Worm (Caenorhabditis elegans) whole organism, L2 larva: ENCODE results near the gene dod-19.
A peak's percentile ranks its signal among the peaks of the same experiment; 100 is the strongest.

Source experiments
- C34F6.9 ChIP-seq: fragments of 150-350 bp; optimal IDR thresholded peaks from 2 replicates; lab custom pipeline; 2014; ENCODE audit warnings: missing biosample characterization, missing genetic modification characterization
- R02D3.7 ChIP-seq: fragments of 150-350 bp; optimal IDR thresholded peaks from 2 replicates; lab custom pipeline; 2014; ENCODE audit warnings: missing biosample characterization, missing genetic modification characterization
- Y55F3AM.14 ChIP-seq: fragments of 200-800 bp; sonication (Bioruptor generic); optimal IDR thresholded peaks from 2 replicates; lab custom pipeline; 2018; ENCODE audit warnings: mild to moderate bottlenecking, missing genetic modification characterization, missing compliant biosample characterization
- ZK546.5 ChIP-seq: sonication (generic microtip); optimal IDR thresholded peaks from 2 replicates; lab custom pipeline; 2017; ENCODE audit warnings: missing biosample characterization, missing genetic modification characterization
- alr-1 ChIP-seq: fragments of 150-350 bp; optimal IDR thresholded peaks from 2 replicates; lab custom pipeline; 2014; ENCODE audit warnings: missing biosample characterization, missing genetic modification characterization
- ama-1 ChIP-seq: fragments of 150-350 bp; optimal IDR thresholded peaks from 2 replicates; lab custom pipeline; 2018; ENCODE audit warnings: inconsistent platforms
- blmp-1 ChIP-seq: sonication (generic microtip); optimal IDR thresholded peaks from 2 replicates; lab custom pipeline; 2017; ENCODE audit warnings: missing genetic modification characterization, mild to moderate bottlenecking, missing compliant biosample characterization, antibody characterized with exemption, moderate library complexity; ENCODE audit not compliant: insufficient read depth
- ceh-82 ChIP-seq: fragments of 150-350 bp; optimal IDR thresholded peaks from 2 replicates; lab custom pipeline; 2014; ENCODE audit warnings: missing biosample characterization, missing genetic modification characterization
- crh-2 ChIP-seq: sonication (generic microtip); optimal IDR thresholded peaks from 2 replicates; lab custom pipeline; 2017; ENCODE audit warnings: missing biosample characterization, missing genetic modification characterization
- dmd-4 ChIP-seq: sonication (generic microtip); optimal IDR thresholded peaks from 2 replicates; lab custom pipeline; 2017; ENCODE audit warnings: missing biosample characterization, missing genetic modification characterization
- egl-27 ChIP-seq: sonication (generic microtip); optimal IDR thresholded peaks from 3 replicates; lab custom pipeline; 2017; ENCODE audit warnings: missing biosample characterization, missing genetic modification reagents, missing genetic modification characterization
- elt-1 ChIP-seq: fragments of 150-350 bp; optimal IDR thresholded peaks from 2 replicates; lab custom pipeline; 2014; ENCODE audit warnings: missing biosample characterization, missing genetic modification characterization
- fos-1 ChIP-seq: fragments of 150-350 bp; optimal IDR thresholded peaks from 2 replicates; lab custom pipeline; 2014; ENCODE audit warnings: missing biosample characterization, missing genetic modification characterization
- gmeb-1 ChIP-seq: fragments of 150-350 bp; optimal IDR thresholded peaks from 2 replicates; lab custom pipeline; 2014; ENCODE audit warnings: missing biosample characterization, missing genetic modification characterization
- lin-11 ChIP-seq: fragments of 150-350 bp; sonication (generic microtip); optimal IDR thresholded peaks from 2 replicates; lab custom pipeline; 2014; ENCODE audit warnings: missing biosample characterization, missing genetic modification characterization, inconsistent platforms, mixed read lengths
- lin-13 ChIP-seq: fragments of 150-350 bp; optimal IDR thresholded peaks from 2 replicates; lab custom pipeline; 2014; ENCODE audit warnings: missing biosample characterization, missing genetic modification reagents, missing genetic modification characterization
- lin-39 ChIP-seq: fragments of 150-350 bp; optimal IDR thresholded peaks from 2 replicates; lab custom pipeline; 2014; ENCODE audit warnings: missing biosample characterization, missing genetic modification reagents, missing genetic modification characterization
- lsy-2 ChIP-seq, 2 experiments: fragments of 150-350 bp in 1 of 2; sonication (generic microtip) in 1 of 2; optimal IDR thresholded peaks; 2 replicates each; lab custom pipeline; 2014 to 2017; ENCODE audit warnings: missing biosample characterization in 2 of 2, missing genetic modification characterization in 2 of 2
- mbf-1 ChIP-seq: sonication (generic microtip); optimal IDR thresholded peaks from 2 replicates; lab custom pipeline; 2017; ENCODE audit warnings: missing biosample characterization, missing genetic modification characterization
- mdl-1 ChIP-seq, 2 experiments: fragments of 150-350 bp in 1 of 2; sonication (generic microtip) in 1 of 2; optimal IDR thresholded peaks; 2 replicates each; lab custom pipeline; 2017; ENCODE audit warnings: missing biosample characterization in 2 of 2, missing genetic modification characterization in 2 of 2
- nhr-10 ChIP-seq: sonication (generic microtip); optimal IDR thresholded peaks from 2 replicates; lab custom pipeline; 2017; ENCODE audit warnings: missing biosample characterization, missing genetic modification characterization
- nhr-12 ChIP-seq: fragments of 150-350 bp; optimal IDR thresholded peaks from 2 replicates; lab custom pipeline; 2014; ENCODE audit warnings: missing biosample characterization, missing genetic modification characterization
- nhr-129 ChIP-seq: fragments of 150-350 bp; optimal IDR thresholded peaks from 2 replicates; lab custom pipeline; 2014; ENCODE audit warnings: missing biosample characterization, missing genetic modification characterization
- nhr-237 ChIP-seq: fragments of 150-350 bp; optimal IDR thresholded peaks from 2 replicates; lab custom pipeline; 2014; ENCODE audit warnings: missing biosample characterization, missing genetic modification characterization
- nhr-25 ChIP-seq: fragments of 150-350 bp; sonication (generic microtip); optimal IDR thresholded peaks from 3 replicates; lab custom pipeline; 2014; ENCODE audit warnings: missing biosample characterization, missing genetic modification characterization
- nhr-6 ChIP-seq: fragments of 150-350 bp; optimal IDR thresholded peaks from 2 replicates; lab custom pipeline; 2014; ENCODE audit warnings: missing biosample characterization, missing genetic modification characterization
- nhr-77 ChIP-seq: fragments of 150-350 bp; optimal IDR thresholded peaks from 2 replicates; lab custom pipeline; 2014; ENCODE audit warnings: missing biosample characterization, missing genetic modification characterization
- peb-1 ChIP-seq: fragments of 150-350 bp; optimal IDR thresholded peaks from 2 replicates; lab custom pipeline; 2014; ENCODE audit warnings: missing biosample characterization, missing genetic modification characterization
- sem-4 ChIP-seq: fragments of 150-350 bp; optimal IDR thresholded peaks from 2 replicates; lab custom pipeline; 2014; ENCODE audit warnings: missing biosample characterization, missing genetic modification reagents, missing genetic modification characterization
- sma-3 ChIP-seq: sonication (generic microtip); optimal IDR thresholded peaks from 2 replicates; lab custom pipeline; 2016; ENCODE audit warnings: missing genetic modification reagents, missing genetic modification characterization, missing compliant biosample characterization
- sma-9 ChIP-seq, 2 experiments: fragments of 150-350 bp in 1 of 2; sonication (generic microtip) in 1 of 2; optimal IDR thresholded peaks; 2 replicates each; lab custom pipeline; 2014 to 2016; ENCODE audit warnings: missing genetic modification characterization in 2 of 2, mild to moderate bottlenecking in 1 of 2, missing biosample characterization in 1 of 2, missing compliant biosample characterization in 1 of 2, missing genetic modification reagents in 1 of 2, moderate library complexity in 1 of 2
- snpc-4 ChIP-seq: fragments of 150-350 bp; optimal IDR thresholded peaks from 2 replicates; lab custom pipeline; 2014; ENCODE audit warnings: missing biosample characterization, missing genetic modification characterization
- unc-39 ChIP-seq: fragments of 150-350 bp; optimal IDR thresholded peaks from 2 replicates; lab custom pipeline; 2014; ENCODE audit warnings: missing biosample characterization, missing genetic modification characterization
- unc-55 ChIP-seq: fragments of 150-350 bp; sonication (generic microtip); optimal IDR thresholded peaks from 3 replicates; lab custom pipeline; 2014; ENCODE audit warnings: missing biosample characterization, missing genetic modification reagents, missing genetic modification characterization
- unc-62 ChIP-seq: fragments of 150-350 bp; optimal IDR thresholded peaks from 2 replicates; lab custom pipeline; 2014; ENCODE audit warnings: missing biosample characterization, missing genetic modification reagents, missing genetic modification characterization
- zag-1 ChIP-seq: fragments of 150-350 bp; optimal IDR thresholded peaks from 2 replicates; lab custom pipeline; 2014; ENCODE audit warnings: missing biosample characterization, missing genetic modification characterization
- ztf-1 ChIP-seq: fragments of 200-800 bp; sonication (Bioruptor generic); conservative IDR thresholded peaks from 2 replicates; pipeline ENCODE4 v1.3.6; 2022; ENCODE audit warnings: missing genetic modification characterization, missing compliant biosample characterization
- ztf-11 ChIP-seq: sonication (generic microtip); optimal IDR thresholded peaks from 2 replicates; lab custom pipeline; 2017; ENCODE audit warnings: missing biosample characterization, missing genetic modification characterization

Gene dod-19

DNA sequence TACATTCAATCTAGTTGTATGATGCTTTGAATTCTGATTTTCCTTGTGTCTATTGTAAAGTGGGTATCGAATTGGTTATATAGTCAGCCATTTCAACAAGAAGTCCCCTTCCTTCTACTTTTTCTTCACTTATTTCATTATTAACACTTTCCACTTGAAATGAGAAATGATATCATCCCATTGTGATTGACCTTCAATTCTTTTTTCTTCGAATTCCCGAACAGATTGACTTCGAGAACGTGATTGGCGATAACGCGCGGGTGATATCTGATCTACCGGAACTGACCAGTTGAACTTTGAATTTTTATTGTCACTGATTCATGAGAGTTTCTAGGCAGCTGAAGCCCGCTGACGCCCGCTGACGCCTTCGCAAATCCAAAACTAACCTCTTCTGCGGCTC lies 36.3 kb downstream of the dod-19 start (continued):
- TF ChIP-seq nhr-77 (tag; lab: Kevin White, UChicago) (no peak), Y55F3AM.14 (no peak)

DNA sequence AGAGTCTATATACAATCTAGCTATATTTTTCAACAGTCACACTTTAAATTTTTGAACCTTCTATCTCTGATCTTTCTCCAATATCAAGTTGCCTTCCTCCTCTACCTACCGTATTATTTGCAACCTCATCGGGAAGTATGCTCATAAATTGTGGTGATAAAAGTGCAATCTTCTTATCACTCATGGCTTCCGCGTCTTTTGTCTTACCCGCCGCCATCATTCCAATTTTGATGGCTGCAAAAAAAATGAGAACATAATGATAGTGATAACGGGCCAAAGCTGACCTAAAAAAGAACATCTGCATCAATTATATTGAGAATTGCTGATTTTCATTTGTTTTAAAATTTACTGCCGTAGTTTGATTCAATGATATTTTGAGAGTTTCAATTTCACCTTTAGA lies 37.8 kb downstream of the dod-19 start:
- TF ChIP-seq fos-1 (tag; lab: Kevin White, UChicago) (peak; percentile 55), mbf-1 (tag; lab: Kevin White, UChicago) (no peak)

DNA sequence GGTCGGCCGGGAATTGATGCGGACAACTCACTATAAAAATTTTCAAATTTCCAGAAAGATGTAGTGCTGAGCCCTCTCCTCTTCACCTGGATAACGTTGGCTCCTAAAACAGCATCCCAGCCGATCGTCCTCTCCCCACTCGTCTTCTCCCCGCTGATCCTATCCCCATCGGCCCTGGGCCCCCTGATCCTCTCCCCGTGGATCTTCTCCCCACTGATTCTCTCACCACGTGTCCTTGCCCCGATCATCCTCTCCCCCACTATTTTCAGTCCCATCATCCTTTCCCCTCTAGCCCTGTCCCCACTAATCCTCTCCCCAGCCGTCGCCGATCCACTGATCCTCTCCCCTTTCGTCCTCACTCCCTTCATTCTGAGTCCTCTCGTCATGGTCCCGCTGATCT lies 41.4 kb downstream of the dod-19 start:
- TF ChIP-seq elt-1 (tag; lab: Kevin White, UChicago) (no peak), lin-11 (tag; lab: Kevin White, UChicago) (no peak), egl-27 (tag; lab: Kevin White, UChicago) (no peak), zag-1 (tag; lab: Kevin White, UChicago) (no peak), gmeb-1 (tag; lab: Kevin White, UChicago) (no peak), C34F6.9 (tag; lab: Kevin White, UChicago) (no peak), ztf-11 (no peak), dmd-4 (tag; lab: Kevin White, UChicago) (no peak), lsy-2 (tag; optimal IDR thresholded peaks at IDR 0.05; lab: Kevin White, UChicago) (no peak), nhr-77 (tag; lab: Kevin White, UChicago) (no peak), ZK546.5 (tag; lab: Kevin White, UChicago) (no peak), unc-55 (GFP tag; lab: Kevin White, UChicago) (no peak), mdl-1 (tag; optimal IDR thresholded peaks at IDR 0.05; lab: Kevin White, UChicago) (no peak), lin-39 (tag; lab: Kevin White, UChicago) (no peak), sem-4 (tag; lab: Kevin White, UChicago) (no peak), fos-1 (tag; lab: Kevin White, UChicago) (no peak), lin-13 (GFP tag; lab: Kevin White, UChicago) (no peak)

DNA sequence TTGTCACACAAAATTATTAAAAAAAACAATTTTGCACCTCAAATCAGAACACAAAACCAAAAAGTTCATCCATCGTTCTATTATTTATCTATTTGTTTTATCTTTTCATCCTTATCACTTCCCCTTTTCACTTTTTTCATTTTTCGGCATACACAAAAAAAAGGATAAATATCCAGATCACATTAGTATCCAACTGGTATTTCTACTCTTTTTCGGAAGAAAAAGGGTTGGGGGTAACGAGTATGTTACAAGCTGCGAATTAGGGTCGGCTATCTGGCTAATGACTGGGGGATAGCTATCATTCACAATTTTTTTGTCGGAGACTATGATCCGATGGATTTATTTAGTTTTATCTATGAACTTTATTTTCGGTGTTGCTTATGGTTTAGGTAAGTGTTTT lies 44.5 kb downstream of the dod-19 start, which contains the start of gene mltn-7:
mltn-7 (plus strand) TSS at position 301 of the 400 bp plus-strand sequence.
- TF ChIP-seq sma-9 (GFP tag; optimal IDR thresholded peaks at IDR 0.05; lab: Kevin White, UChicago): no peak
- TF ChIP-seq sma-9 (tag; optimal IDR thresholded peaks at IDR 0.05; lab: Kevin White, UChicago): no peak
- TF ChIP-seq unc-55 (GFP tag; lab: Kevin White, UChicago): no peak
- no peak for TF ChIP-seq ztf-1 (GFP tag; lab: Robert Waterston, UW)
- TF ChIP-seq unc-62 (GFP tag; lab: Kevin White, UChicago): no peak
- TF ChIP-seq nhr-25 (tag; lab: Kevin White, UChicago): no peak
- no peak for TF ChIP-seq nhr-6 (tag; lab: Kevin White, UChicago)
- no peak for TF ChIP-seq nhr-237 (tag; lab: Kevin White, UChicago)
- no peak for TF ChIP-seq fos-1 (tag; lab: Kevin White, UChicago)
- TF ChIP-seq Y55F3AM.14: no peak
- TF ChIP-seq nhr-12 (tag; lab: Kevin White, UChicago): no peak
- TF ChIP-seq crh-2 (tag; lab: Kevin White, UChicago): no peak
- TF ChIP-seq lin-13 (GFP tag; lab: Kevin White, UChicago): no peak
- TF ChIP-seq nhr-77 (tag; lab: Kevin White, UChicago): no peak
- TF ChIP-seq sma-3: no peak
- TF ChIP-seq ceh-82 (tag; lab: Kevin White, UChicago): no peak
- TF ChIP-seq ama-1: no peak
- TF ChIP-seq snpc-4: no peak
- no peak for TF ChIP-seq ZK546.5 (tag; lab: Kevin White, UChicago)
- TF ChIP-seq blmp-1 (tag; lab: Kevin White, UChicago): no peak
- TF ChIP-seq, all 48 proteins: peak for 0

DNA sequence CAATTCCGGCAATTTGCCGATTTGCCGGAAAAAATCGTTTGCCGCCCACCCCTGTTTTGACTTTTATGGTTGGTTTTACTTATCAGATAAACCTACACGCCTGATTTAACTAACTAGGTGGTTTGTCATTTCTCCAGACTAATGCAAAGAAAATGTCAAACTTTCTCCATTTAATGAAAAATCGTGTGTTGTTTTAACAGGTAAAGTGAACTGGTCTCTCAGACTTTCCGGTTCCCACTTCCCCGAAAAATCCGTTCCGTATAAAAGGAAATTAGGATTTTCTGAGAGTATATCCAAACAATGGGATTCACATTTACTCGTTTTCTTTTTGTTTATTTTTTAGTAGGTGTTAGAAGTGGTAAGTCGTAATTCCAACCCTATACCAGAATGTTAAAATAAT lies 49.9 kb downstream of the dod-19 start, which contains the start of gene mltn-6:
mltn-6 (plus strand) TSS at position 301 of the 400 bp plus-strand sequence.
- TF ChIP-seq C34F6.9 (tag; lab: Kevin White, UChicago) (no peak), ztf-1 (GFP tag; lab: Robert Waterston, UW) (no peak), sma-3 (no peak), lin-13 (GFP tag; lab: Kevin White, UChicago) (no peak), alr-1 (tag; lab: Kevin White, UChicago) (no peak), nhr-10 (tag; lab: Kevin White, UChicago) (no peak), lin-11 (tag; lab: Kevin White, UChicago) (no peak), R02D3.7 (tag; lab: Kevin White, UChicago) (no peak), sma-9 (GFP tag; optimal IDR thresholded peaks at IDR 0.05; lab: Kevin White, UChicago) (no peak), sma-9 (tag; optimal IDR thresholded peaks at IDR 0.05; lab: Kevin White, UChicago) (no peak), ama-1 (no peak), nhr-129 (tag; lab: Kevin White, UChicago) (no peak), peb-1 (tag; lab: Kevin White, UChicago) (no peak), ceh-82 (tag; lab: Kevin White, UChicago) (no peak), unc-39 (tag; lab: Kevin White, UChicago) (no peak), lsy-2 (tag; optimal IDR thresholded peaks at IDR 0.05; lab: Kevin White, UChicago) (no peak), zag-1 (tag; lab: Kevin White, UChicago) (no peak)
- TF ChIP-seq, all 48 proteins: peak for 0
